Worm (Caenorhabditis elegans) whole organism, midembryonic: ENCODE measurements around the gene nep-12.

Experiments
- T22C8.4 ChIP-seq: fragments of 200-800 bp; sonication (Bioruptor generic); IDR thresholded peaks from 2 replicates; pipeline ENCODE4 v1.3.6; 2022; ENCODE audit warnings: missing genetic modification characterization, missing compliant biosample characterization
- cog-1 ChIP-seq: sonication (generic microtip); optimal IDR thresholded peaks from 2 replicates; lab custom pipeline; 2016; ENCODE audit warnings: missing genetic modification characterization, missing compliant biosample characterization
- flt-1 ChIP-seq: fragments of 200-800 bp; sonication (Bioruptor generic); IDR thresholded peaks from 2 replicates; pipeline ENCODE4 v1.3.6; 2022; ENCODE audit warnings: missing genetic modification characterization, missing compliant biosample characterization
- klf-2 ChIP-seq: fragments of 200-800 bp; sonication (Bioruptor generic); conservative IDR thresholded peaks from 2 replicates; pipeline ENCODE4 v1.3.6; 2022; ENCODE audit warnings: missing genetic modification reagents, missing genetic modification characterization, missing compliant biosample characterization
- med-1 ChIP-seq: sonication (generic microtip); optimal IDR thresholded peaks from 2 replicates; lab custom pipeline; 2017; ENCODE audit warnings: missing genetic modification characterization, mild to moderate bottlenecking, missing compliant biosample characterization, antibody characterized with exemption, missing genetic modification reagents; ENCODE audit not compliant: insufficient read depth
- ref-1 ChIP-seq: fragments of 200-800 bp; sonication (Bioruptor generic); conservative IDR thresholded peaks from 2 replicates; pipeline ENCODE4 v1.3.6; 2022; ENCODE audit warnings: missing genetic modification reagents, missing genetic modification characterization, missing compliant biosample characterization
- tab-1 ChIP-seq: fragments of 200-800 bp; sonication (Bioruptor generic); IDR thresholded peaks from 2 replicates; pipeline ENCODE4 v1.3.6; 2022; ENCODE audit warnings: missing genetic modification characterization, missing compliant biosample characterization
- ztf-23 ChIP-seq: fragments of 200-800 bp; sonication (Bioruptor generic); IDR thresholded peaks from 2 replicates; pipeline ENCODE4 v1.3.6; 2022; ENCODE audit warnings: missing genetic modification reagents, missing genetic modification characterization, missing compliant biosample characterization
- ztf-29 ChIP-seq: fragments of 200-800 bp; sonication (Bioruptor generic); IDR thresholded peaks from 2 replicates; pipeline ENCODE4 v1.3.6; 2022; ENCODE audit warnings: missing genetic modification reagents, missing genetic modification characterization, missing compliant biosample characterization

The nep-12 gene

ce11 chrII:4766284-4766683 is 18.1 kb downstream of the nep-12 start, which contains the start of gene ttm-2:
Gene ttm-2, minus strand, starts transcription at chrII:4766384.
- TF ChIP-seq cog-1 (tag; lab: Kevin White, UChicago) (no peak), klf-2 (no peak), tab-1 (no peak), med-1 (GFP tag; lab: Kevin White, UChicago) (no peak), ref-1 (no peak), T22C8.4 (GFP tag; lab: Robert Waterston, UW) (no peak), ztf-29 (no peak)

DNA sequence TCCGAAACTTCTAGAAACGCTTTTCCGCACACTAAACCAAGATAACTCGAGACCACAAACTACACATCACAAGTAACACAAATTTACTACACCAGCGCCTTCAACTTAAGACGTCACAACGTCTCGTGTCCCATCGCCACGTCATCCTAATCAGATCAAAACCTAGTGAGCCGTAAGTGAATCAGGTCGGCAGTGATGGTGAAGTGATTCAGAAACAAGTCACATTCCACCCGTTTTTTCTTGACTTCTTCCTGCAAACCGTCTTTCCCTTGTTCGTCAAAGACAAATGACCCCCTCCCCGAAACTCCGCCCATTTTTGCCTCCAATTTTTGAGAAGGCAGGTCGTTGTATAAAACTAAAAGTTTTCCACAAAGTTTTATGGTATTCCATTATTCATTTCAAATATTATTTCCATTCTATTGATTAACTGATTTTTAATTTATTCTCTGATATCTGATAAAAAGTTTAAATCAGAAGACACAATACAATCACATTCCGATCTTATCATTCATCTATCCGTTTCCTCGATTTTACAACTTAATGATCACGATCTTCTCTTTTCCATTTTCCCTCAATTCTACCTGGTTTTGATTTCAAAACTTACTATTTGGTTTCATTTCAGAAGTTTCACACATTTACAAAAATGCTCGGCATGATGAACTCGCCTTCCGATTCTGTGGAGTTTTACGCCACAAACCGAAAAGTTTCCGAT is 21.6 kb downstream of the nep-12 start, which contains the start of gene F26G1.2:
TSS of gene F26G1.2 (plus strand) at position 508 of the 712 bp plus-strand sequence.
- TF ChIP-seq klf-2 (no peak), tab-1 (no peak), cog-1 (tag; lab: Kevin White, UChicago) (no peak), ref-1 (no peak), T22C8.4 (GFP tag; lab: Robert Waterston, UW) (no peak), med-1 (GFP tag; lab: Kevin White, UChicago) (no peak), flt-1 (GFP tag; lab: Robert Waterston, UW) (no peak), ztf-29 (no peak)

- no peak for TF ChIP-seq flt-1 (GFP tag; lab: Robert Waterston, UW)
- no peak for TF ChIP-seq T22C8.4 (GFP tag; lab: Robert Waterston, UW)
- no peak for TF ChIP-seq ztf-23 (GFP tag; lab: Robert Waterston, UW)
- TF ChIP-seq cog-1 (tag; lab: Kevin White, UChicago): no peak
These were observed 23.3 kb downstream of the nep-12 start for ce11 chrII:4761020-4761419.

ce11 chrII:4759835-4760234 is 24.5 kb downstream of the nep-12 start:
- TF ChIP-seq cog-1 (tag; lab: Kevin White, UChicago): no peak
- no peak for TF ChIP-seq flt-1 (GFP tag; lab: Robert Waterston, UW)
- TF ChIP-seq ztf-23 (GFP tag; lab: Robert Waterston, UW): no peak
- TF ChIP-seq med-1 (GFP tag; lab: Kevin White, UChicago): no peak
- no peak for TF ChIP-seq ref-1
- TF ChIP-seq ztf-29: no peak
- no peak for TF ChIP-seq tab-1
- TF ChIP-seq klf-2: no peak
- TF ChIP-seq T22C8.4 (GFP tag; lab: Robert Waterston, UW): no peak

- TF ChIP-seq flt-1 (GFP tag; lab: Robert Waterston, UW) (no peak), klf-2 (no peak), med-1 (GFP tag; lab: Kevin White, UChicago) (no peak), tab-1 (no peak), ztf-23 (GFP tag; lab: Robert Waterston, UW) (no peak), cog-1 (tag; lab: Kevin White, UChicago) (no peak), ref-1 (no peak), ztf-29 (no peak), T22C8.4 (GFP tag; lab: Robert Waterston, UW) (no peak)
These were observed 25.9 kb downstream of the nep-12 start, which contains the start of gene F26G1.3 for ce11 chrII:4758462-4758861. Gene F26G1.3, plus strand, starts transcription at chrII:4758762.

DNA sequence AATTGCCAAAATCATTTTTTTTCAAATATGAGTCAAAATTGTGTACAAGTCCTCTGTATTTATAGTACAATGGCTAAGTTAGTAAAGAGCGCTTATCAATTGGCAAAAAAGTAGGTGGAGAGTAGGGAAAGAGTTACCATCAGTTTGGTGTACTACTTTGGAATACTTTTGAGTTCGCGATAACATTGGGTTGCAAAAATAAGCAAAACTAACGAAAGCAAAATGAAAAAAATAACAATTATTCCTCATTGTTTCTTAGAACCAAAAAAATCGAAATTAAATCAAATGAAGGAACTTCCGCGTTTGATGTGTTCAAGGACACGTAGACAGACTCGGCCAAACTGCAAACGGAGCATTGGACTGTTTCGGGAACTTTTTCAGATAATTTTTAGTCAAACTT is 27.6 kb downstream of the nep-12 start, which contains the start of gene C27D9.2:
TSS of gene C27D9.2 (minus strand) at position 101 of the 400 bp plus-strand sequence.
- no peak for TF ChIP-seq ztf-29
- TF ChIP-seq ztf-23 (GFP tag; lab: Robert Waterston, UW): no peak
- no peak for TF ChIP-seq cog-1 (tag; lab: Kevin White, UChicago)
- TF ChIP-seq klf-2: no peak
- no peak for TF ChIP-seq med-1 (GFP tag; lab: Kevin White, UChicago)

ce11 chrII:4755654-4756053 is 28.7 kb downstream of the nep-12 start:
- TF ChIP-seq T22C8.4 (GFP tag; lab: Robert Waterston, UW) (no peak), med-1 (GFP tag; lab: Kevin White, UChicago) (no peak), ztf-23 (GFP tag; lab: Robert Waterston, UW) (no peak), cog-1 (tag; lab: Kevin White, UChicago) (no peak), tab-1 (no peak)

DNA sequence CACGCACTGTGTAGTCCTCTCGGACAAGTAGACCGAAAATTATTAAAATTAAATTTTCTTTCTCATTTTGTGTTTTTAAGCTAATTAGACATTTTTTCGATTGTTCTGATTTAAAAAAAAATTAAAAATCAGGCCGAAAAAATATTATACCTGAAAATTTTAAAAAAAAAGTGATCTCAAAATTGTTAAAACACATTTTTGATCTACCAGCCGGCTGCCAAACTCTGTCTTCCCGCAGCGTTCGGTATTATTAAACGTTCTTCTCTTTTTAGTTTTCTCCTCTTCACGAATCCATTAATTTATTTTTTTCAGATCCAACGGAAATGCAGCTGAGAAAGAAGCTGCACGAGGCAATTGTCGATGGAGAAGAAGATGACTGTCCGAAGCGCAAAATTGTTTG is 31.2 kb downstream of the nep-12 start, which contains the start of gene C27D9.1:
TSS of gene C27D9.1 (plus strand) at position 281 of the 400 bp plus-strand sequence.
- no peak for TF ChIP-seq flt-1 (GFP tag; lab: Robert Waterston, UW)

DNA sequence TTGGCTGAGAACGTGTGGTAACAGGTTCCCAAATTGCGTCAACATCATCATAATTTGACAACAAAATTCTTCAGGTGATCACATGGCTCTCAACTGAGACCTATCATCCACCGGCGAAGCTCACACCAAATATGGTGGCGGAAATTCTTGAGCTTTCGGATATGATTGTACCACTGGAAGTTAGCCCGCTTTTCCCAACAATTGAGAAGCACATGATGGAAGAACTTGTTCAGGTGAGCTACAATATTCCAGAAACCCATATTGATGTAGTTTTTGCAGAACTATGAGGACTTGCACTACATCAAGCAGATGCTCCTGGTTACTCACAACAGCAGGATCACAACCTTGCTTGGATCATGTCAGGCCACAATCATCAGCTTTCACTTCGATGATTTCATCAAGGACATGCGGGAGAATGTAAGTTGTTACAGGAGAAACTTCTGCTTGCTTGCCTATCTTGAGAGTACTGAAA is 32.0 kb downstream of the nep-12 start, which contains the start of gene F41C3.1:
TSS of gene F41C3.1 (plus strand) at position 51 of the 472 bp plus-strand sequence.
- TF ChIP-seq med-1 (GFP tag; lab: Kevin White, UChicago) (no peak), klf-2 (no peak), flt-1 (GFP tag; lab: Robert Waterston, UW) (no peak), T22C8.4 (GFP tag; lab: Robert Waterston, UW) (no peak), ref-1 (no peak), ztf-23 (GFP tag; lab: Robert Waterston, UW) (no peak), tab-1 (no peak), ztf-29 (no peak), cog-1 (tag; lab: Kevin White, UChicago) (no peak)

DNA sequence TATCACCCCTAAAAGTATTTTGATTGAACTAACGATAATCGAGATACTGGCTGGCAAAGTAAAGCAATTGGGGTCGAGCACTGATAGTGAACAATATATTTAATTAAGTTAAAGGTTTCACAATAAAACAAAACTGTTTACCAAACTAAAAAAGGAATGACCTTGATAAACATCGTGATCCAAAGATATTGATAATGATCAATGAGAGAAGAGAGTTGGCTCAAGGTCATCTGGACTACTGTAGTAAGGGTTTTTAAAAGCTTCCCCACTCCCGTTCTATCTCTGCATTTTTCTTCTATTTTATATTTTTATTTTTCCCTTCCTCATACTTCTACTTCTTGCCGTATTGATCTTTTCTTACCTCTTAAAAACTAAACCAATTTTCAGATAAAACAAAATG is 34.8 kb downstream of the nep-12 start, which contains the start of gene F41C3.2:
TSS of gene F41C3.2 (plus strand) at position 388 of the 400 bp plus-strand sequence.
- no peak for TF ChIP-seq klf-2
- no peak for TF ChIP-seq tab-1
- TF ChIP-seq ztf-23 (GFP tag; lab: Robert Waterston, UW): no peak
- TF ChIP-seq T22C8.4 (GFP tag; lab: Robert Waterston, UW): no peak
- no peak for TF ChIP-seq cog-1 (tag; lab: Kevin White, UChicago)
- TF ChIP-seq med-1 (GFP tag; lab: Kevin White, UChicago): no peak
- TF ChIP-seq flt-1 (GFP tag; lab: Robert Waterston, UW): no peak
- TF ChIP-seq ref-1: no peak
- no peak for TF ChIP-seq ztf-29
